Fruit fly (Drosophila melanogaster): ENCODE results near the gene Cyp1.

Gene Cyp1

DNA sequence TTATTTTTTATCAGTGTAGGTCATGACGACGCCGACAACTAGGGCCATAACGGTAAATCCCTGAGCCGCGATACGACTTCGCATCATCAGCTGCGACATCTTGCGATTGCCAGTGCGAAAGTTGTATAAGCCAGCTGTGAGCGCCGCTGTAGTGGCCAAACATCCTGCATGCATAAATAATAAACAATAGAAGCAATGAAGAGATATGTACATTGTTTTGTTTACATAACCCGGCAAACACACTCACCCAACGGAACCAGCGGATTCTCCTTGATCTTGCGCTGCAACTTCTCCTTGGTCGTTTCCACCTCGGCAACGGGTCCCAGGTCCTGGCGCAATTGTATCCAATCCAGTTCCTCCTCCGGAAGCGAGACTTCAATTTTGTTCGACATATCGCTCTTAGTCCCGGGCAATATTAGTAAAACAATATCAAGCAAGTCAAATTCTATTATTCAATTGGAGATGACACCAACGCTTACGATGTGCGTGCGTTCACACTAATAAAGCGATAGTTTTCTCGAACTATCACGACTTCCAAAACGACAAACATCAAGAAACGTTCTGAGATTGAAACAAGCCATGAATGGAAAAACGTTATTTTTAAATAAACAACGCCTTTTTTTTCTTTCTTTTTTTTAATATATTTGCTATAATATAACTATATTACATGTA lies 11.5 kb upstream of the Cyp1 start:
- TF ChIP-seq CG32121 (GFP tag; IDR thresholded peaks at IDR 0.05) = no peak

dm6 chrX:16330659-16331058 lies 10.5 kb upstream of the Cyp1 start, which contains the start of gene CG9919:
Gene CG9919 (minus strand): TSS chrX:16330759.
- TF ChIP-seq CG8159 (tag; optimal IDR thresholded peaks at IDR 0.05) = no peak
- TF ChIP-seq CG9948 (tag; optimal IDR thresholded peaks at IDR 0.05) = no peak
- TF ChIP-seq Pif1B (GFP tag; optimal IDR thresholded peaks at IDR 0.05) = no peak
- no peak for TF ChIP-seq gl (tag; optimal IDR thresholded peaks at IDR 0.05)
- no peak for TF ChIP-seq CG12605 (GFP tag; IDR thresholded peaks at IDR 0.05)
- no peak for TF ChIP-seq Ets98B (GFP tag; IDR thresholded peaks at IDR 0.05)
- TF ChIP-seq CG15710 (tag; optimal IDR thresholded peaks at IDR 0.05) = no peak
- no peak for TF ChIP-seq CG34367 (tag; optimal IDR thresholded peaks at IDR 0.05)
- TF ChIP-seq fd96Ca (GFP tag; IDR thresholded peaks at IDR 0.05) = no peak
- no peak for TF ChIP-seq Pif1A (GFP tag; optimal IDR thresholded peaks at IDR 0.05)
- TF ChIP-seq CG4496 (GFP tag; IDR thresholded peaks at IDR 0.05) = no peak
- no peak for TF ChIP-seq CG32121 (GFP tag; IDR thresholded peaks at IDR 0.05)
- TF ChIP-seq EcR (GFP tag; optimal IDR thresholded peaks at IDR 0.05) = no peak
- TF ChIP-seq CG17806 (tag; optimal IDR thresholded peaks at IDR 0.05) = no peak

DNA sequence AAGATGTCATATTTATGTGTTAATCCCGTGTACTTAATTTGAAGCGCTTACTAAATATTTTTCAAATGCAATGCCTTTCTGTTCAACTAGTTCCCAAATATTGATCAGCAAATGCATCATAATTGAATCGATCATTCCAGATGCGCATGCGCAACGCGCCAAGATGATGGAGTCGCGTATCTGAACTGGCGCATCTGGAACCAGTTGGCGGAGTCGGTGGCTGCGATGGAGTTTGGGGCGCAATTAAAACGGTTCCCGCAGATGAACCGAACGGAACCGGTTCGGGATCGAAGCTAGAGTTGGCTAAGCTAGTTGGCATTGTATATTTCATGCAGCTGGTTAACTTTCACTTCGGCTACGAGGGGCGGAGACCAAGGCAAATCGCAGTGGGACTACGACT lies 5.3 kb upstream of the Cyp1 start, which contains the start of gene CalpC:
CalpC (plus strand) TSS at position 292 of the 400 bp plus-strand sequence.
- no peak for TF ChIP-seq Pif1B (GFP tag; optimal IDR thresholded peaks at IDR 0.05)
- no peak for TF ChIP-seq Ets98B (GFP tag; IDR thresholded peaks at IDR 0.05)
- TF ChIP-seq fd96Ca (GFP tag; IDR thresholded peaks at IDR 0.05) = no peak
- TF ChIP-seq Snoo (tag; optimal IDR thresholded peaks at IDR 0.05) = no peak
- TF ChIP-seq CG4496 (GFP tag; IDR thresholded peaks at IDR 0.05) = no peak
- no peak for TF ChIP-seq CG9948 (tag; optimal IDR thresholded peaks at IDR 0.05)

dm6 chrX:16323536-16323935 lies 3.4 kb upstream of the Cyp1 start:
- TF ChIP-seq CG4496 (GFP tag; IDR thresholded peaks at IDR 0.05) (no peak), D1 (tag; optimal IDR thresholded peaks at IDR 0.05) (no peak), CG8301 (tag; optimal IDR thresholded peaks at IDR 0.05) (no peak), Pif1A (GFP tag; optimal IDR thresholded peaks at IDR 0.05) (no peak), CG9948 (tag; optimal IDR thresholded peaks at IDR 0.05) (no peak), CG14655 (GFP tag; optimal IDR thresholded peaks at IDR 0.05) (no peak), CG12605 (GFP tag; IDR thresholded peaks at IDR 0.05) (no peak), Pif1B (GFP tag; optimal IDR thresholded peaks at IDR 0.05) (no peak), Ets98B (GFP tag; IDR thresholded peaks at IDR 0.05) (no peak), fd96Ca (GFP tag; IDR thresholded peaks at IDR 0.05) (no peak), CG8159 (tag; optimal IDR thresholded peaks at IDR 0.05) (no peak), gl (tag; optimal IDR thresholded peaks at IDR 0.05) (no peak), CG34367 (tag; optimal IDR thresholded peaks at IDR 0.05) (no peak), CG32121 (GFP tag; IDR thresholded peaks at IDR 0.05) (no peak), rn (GFP tag; IDR thresholded peaks at IDR 0.05) (no peak), CG10348 (GFP tag; IDR thresholded peaks at IDR 0.05) (no peak), CG17806 (tag; optimal IDR thresholded peaks at IDR 0.05) (no peak), Snoo (tag; optimal IDR thresholded peaks at IDR 0.05) (no peak)

dm6 chrX:16323063-16323462 lies 2.9 kb upstream of the Cyp1 start, which contains the start of the genes CG9917 and CG32579:
Gene CG9917 (minus strand): TSS chrX:16323231.
Gene CG32579 (plus strand): TSS chrX:16323286.
- TF ChIP-seq CG13204 (GFP tag; optimal IDR thresholded peaks at IDR 0.05) (no peak), D1 (tag; optimal IDR thresholded peaks at IDR 0.05) (no peak), gl (tag; optimal IDR thresholded peaks at IDR 0.05) (no peak), CG17806 (tag; optimal IDR thresholded peaks at IDR 0.05) (no peak), Ets98B (GFP tag; IDR thresholded peaks at IDR 0.05) (no peak), EcR (GFP tag; optimal IDR thresholded peaks at IDR 0.05) (no peak), fd96Ca (GFP tag; IDR thresholded peaks at IDR 0.05) (no peak), CG8301 (tag; optimal IDR thresholded peaks at IDR 0.05) (no peak), rn (GFP tag; IDR thresholded peaks at IDR 0.05) (no peak), CG4496 (GFP tag; IDR thresholded peaks at IDR 0.05) (no peak), CG14655 (GFP tag; optimal IDR thresholded peaks at IDR 0.05) (no peak), Pif1A (GFP tag; optimal IDR thresholded peaks at IDR 0.05) (no peak), CG9948 (tag; optimal IDR thresholded peaks at IDR 0.05) (no peak), CG15710 (tag; optimal IDR thresholded peaks at IDR 0.05) (no peak), Pif1B (GFP tag; optimal IDR thresholded peaks at IDR 0.05) (no peak), CG32121 (GFP tag; IDR thresholded peaks at IDR 0.05) (no peak), CG8159 (tag; optimal IDR thresholded peaks at IDR 0.05) (no peak), Snoo (tag; optimal IDR thresholded peaks at IDR 0.05) (no peak), CG12605 (GFP tag; IDR thresholded peaks at IDR 0.05) (no peak)

dm6 chrX:16321037-16321436 lies 867 bp upstream of the Cyp1 start:
- TF ChIP-seq CG32121 (GFP tag; IDR thresholded peaks at IDR 0.05) = no peak
- no peak for TF ChIP-seq CG13204 (GFP tag; optimal IDR thresholded peaks at IDR 0.05)
- no peak for TF ChIP-seq CG12605 (GFP tag; IDR thresholded peaks at IDR 0.05)
- no peak for TF ChIP-seq CG8159 (tag; optimal IDR thresholded peaks at IDR 0.05)
- TF ChIP-seq Pif1A (GFP tag; optimal IDR thresholded peaks at IDR 0.05) = no peak
- TF ChIP-seq CG10348 (GFP tag; IDR thresholded peaks at IDR 0.05) = no peak
- TF ChIP-seq CG4496 (GFP tag; IDR thresholded peaks at IDR 0.05) = no peak
- TF ChIP-seq D1 (tag; optimal IDR thresholded peaks at IDR 0.05) = no peak
- TF ChIP-seq CG15710 (tag; optimal IDR thresholded peaks at IDR 0.05) = no peak
- no peak for TF ChIP-seq CG8301 (tag; optimal IDR thresholded peaks at IDR 0.05)
- TF ChIP-seq CG34367 (tag; optimal IDR thresholded peaks at IDR 0.05) = no peak
